Worm (Caenorhabditis elegans): ENCODE results near the gene R07E5.4.

The R07E5.4 gene

DNA sequence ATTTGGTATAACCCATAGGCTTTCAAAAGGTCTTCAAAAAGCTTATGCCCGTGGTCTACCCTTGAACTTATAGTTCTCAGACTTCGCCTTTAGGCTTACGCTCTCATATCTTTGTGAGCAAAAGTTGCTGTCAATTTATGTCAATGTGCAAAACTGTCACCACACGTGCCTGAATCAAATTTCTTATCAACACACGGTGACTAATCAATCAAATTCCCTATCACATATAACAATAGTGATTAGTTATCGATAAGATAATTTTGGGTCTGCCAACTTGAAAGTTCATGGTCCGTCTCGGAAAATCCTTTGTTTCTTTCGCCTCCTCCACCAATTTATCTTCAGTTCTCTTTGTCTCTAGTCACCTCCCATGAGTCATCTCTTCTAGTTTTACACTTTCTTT lies 37.2 kb upstream of the R07E5.4 start:
- no peak for TF ChIP-seq ceh-90 (tag; optimal IDR thresholded peaks at IDR 0.05)
- no peak for TF ChIP-seq ceh-8 (GFP tag; optimal IDR thresholded peaks at IDR 0.05)
- peak; percentile 27 for TF ChIP-seq elt-2 (tag; optimal IDR thresholded peaks at IDR 0.05)
- TF ChIP-seq tbx-2 (tag; optimal IDR thresholded peaks at IDR 0.05): no peak

DNA sequence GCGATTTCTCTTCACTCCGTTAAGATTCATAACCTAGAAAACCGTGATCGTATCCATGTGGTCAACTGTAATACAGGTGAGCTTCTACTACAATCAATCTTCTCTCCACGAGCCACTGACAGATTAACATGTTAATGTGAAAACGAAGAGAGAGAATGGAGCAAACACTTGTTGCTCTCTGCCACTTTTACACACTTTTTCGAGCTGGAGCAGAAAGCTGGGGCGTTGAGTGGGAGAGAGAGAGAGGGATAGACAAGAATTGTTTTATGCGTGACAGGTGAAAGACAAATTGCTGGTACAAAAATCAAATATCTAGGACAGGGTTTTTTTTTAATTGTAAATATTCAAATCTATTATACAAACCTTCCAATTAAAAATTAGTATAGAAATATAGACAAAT lies 36.3 kb upstream of the R07E5.4 start:
- TF ChIP-seq unc-130 (tag; optimal IDR thresholded peaks at IDR 0.05) (peak; percentile 34), swsn-7 (tag; optimal IDR thresholded peaks at IDR 0.05) (no peak), lsy-2 (tag; optimal IDR thresholded peaks at IDR 0.05) (peak in 1 of 2 experiments; percentile 4), mdl-1 (tag; optimal IDR thresholded peaks at IDR 0.05) (peak in 1 of 2 experiments; percentile 7), ceh-88 (GFP tag; IDR thresholded peaks at IDR 0.05) (no peak), snu-23 (GFP tag; optimal IDR thresholded peaks at IDR 0.05) (no peak), ama-1 (optimal IDR thresholded peaks at IDR 0.05) (no peak), nhr-71 (tag; optimal IDR thresholded peaks at IDR 0.05) (peak; percentile 49), rnt-1 (tag; optimal IDR thresholded peaks at IDR 0.05) (peak; percentile 64)

DNA sequence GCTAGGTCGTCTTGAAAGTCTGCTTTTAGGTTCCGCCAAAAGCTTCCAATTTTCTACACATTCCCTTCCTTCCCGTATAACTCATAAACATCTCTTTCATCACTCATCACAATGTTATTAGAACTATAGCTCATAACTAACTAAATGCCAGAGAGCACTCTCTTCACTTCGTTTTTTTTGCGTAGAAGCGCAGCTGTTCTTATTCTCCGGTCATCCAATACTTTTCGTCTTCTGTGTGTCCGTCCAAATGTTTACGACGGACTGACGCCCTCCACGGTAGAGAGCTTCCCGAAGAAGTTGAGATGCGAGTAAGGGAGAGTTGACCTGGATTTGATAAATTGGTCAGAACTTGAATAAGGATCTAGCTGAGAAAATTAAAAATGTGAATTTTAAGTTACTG lies 35.4 kb upstream of the R07E5.4 start:
- TF ChIP-seq rnt-1 (tag; optimal IDR thresholded peaks at IDR 0.05) (peak; percentile 40), fos-1 (tag; optimal IDR thresholded peaks at IDR 0.05) (no peak), lin-14 (GFP tag; optimal IDR thresholded peaks at IDR 0.05) (peak; percentile 19), egl-13 (tag; optimal IDR thresholded peaks at IDR 0.05) (no peak), efl-1 (optimal IDR thresholded peaks at IDR 0.05) (no peak), efl-1 (GFP tag; optimal IDR thresholded peaks at IDR 0.05 in 1 of 2) (peak in 1 of 2 experiments; percentile 44)

DNA sequence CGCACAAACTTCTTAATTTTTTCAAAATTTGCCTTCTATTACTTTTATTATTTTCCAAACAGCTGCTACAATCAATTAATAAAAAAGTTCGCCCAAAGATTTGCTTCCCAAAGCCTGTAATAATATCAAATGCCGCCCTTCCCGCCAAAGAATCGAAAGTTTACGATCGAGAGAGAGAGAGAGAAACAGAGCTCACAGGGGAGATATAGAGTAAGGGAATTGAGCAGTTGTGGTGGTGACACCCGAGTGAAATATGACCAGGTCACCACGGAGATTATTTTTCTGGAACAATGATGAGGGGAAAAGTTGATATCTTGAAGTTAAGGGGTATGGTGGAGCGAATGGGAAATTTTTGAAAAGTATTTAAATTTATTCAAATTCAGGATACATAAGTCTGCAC lies 34.7 kb upstream of the R07E5.4 start:
- TF ChIP-seq elt-3 (tag; optimal IDR thresholded peaks at IDR 0.05) (no peak), mab-9 (GFP tag; IDR thresholded peaks at IDR 0.05) (no peak), mep-1 (tag; optimal IDR thresholded peaks at IDR 0.05) (no peak), Y116A8C.19 (tag; optimal IDR thresholded peaks at IDR 0.05; ENCODE audit: borderline replicate concordance) (no peak), alr-1 (tag; optimal IDR thresholded peaks at IDR 0.05; ENCODE audit: borderline replicate concordance) (no peak), ztf-11 (tag; optimal IDR thresholded peaks at IDR 0.05) (no peak), nhr-11 (tag; optimal IDR thresholded peaks at IDR 0.05) (no peak), ces-1 (GFP tag; optimal IDR thresholded peaks at IDR 0.05) (no peak), nhr-71 (tag; optimal IDR thresholded peaks at IDR 0.05) (no peak), tbx-2 (tag; optimal IDR thresholded peaks at IDR 0.05) (no peak), nhr-76 (tag; optimal IDR thresholded peaks at IDR 0.05) (no peak), nhr-28 (tag; optimal IDR thresholded peaks at IDR 0.05) (no peak), fkh-10 (GFP tag; optimal IDR thresholded peaks at IDR 0.05) (no peak), F16B12.6 (tag; optimal IDR thresholded peaks at IDR 0.05) (no peak), ceh-82 (tag; optimal IDR thresholded peaks at IDR 0.05) (no peak), C34B4.2 (tag; optimal IDR thresholded peaks at IDR 0.05) (no peak), nhr-12 (tag; optimal IDR thresholded peaks at IDR 0.05) (no peak), efl-1 (optimal IDR thresholded peaks at IDR 0.05) (no peak), efl-1 (GFP tag; optimal IDR thresholded peaks at IDR 0.05 in 1 of 2) (no peak), tlp-1 (tag; optimal IDR thresholded peaks at IDR 0.05) (no peak)

DNA sequence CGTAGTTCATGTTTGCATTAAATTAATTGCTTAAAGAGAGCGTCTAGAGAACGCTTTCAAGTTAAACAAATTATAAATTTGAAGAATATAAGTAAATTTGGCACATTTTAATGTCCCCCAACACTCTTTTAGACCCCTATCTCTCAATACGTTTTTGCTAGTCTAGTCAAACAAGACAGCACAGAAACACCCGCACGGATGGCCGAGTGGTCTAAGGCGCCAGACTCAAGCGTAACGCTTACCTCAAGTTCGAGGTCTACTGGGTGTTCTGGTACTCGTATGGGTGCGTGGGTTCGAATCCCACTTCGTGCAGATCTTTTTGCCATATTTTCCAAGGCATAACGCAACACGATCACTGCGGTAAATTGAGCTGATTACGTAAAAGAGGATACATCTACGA lies 32.3 kb upstream of the R07E5.4 start:
- TF ChIP-seq zag-1 (tag; optimal IDR thresholded peaks at IDR 0.05) (no peak), snpc-4 (tag; optimal IDR thresholded peaks at IDR 0.05) (no peak), pqm-1 (tag; optimal IDR thresholded peaks at IDR 0.05) (no peak), jun-1 (tag; optimal IDR thresholded peaks at IDR 0.05) (no peak), nhr-85 (tag) (peak; percentile 71), egl-13 (tag; optimal IDR thresholded peaks at IDR 0.05) (no peak), xbp-1 (tag; optimal IDR thresholded peaks at IDR 0.05) (peak; percentile 3), ceh-90 (tag; optimal IDR thresholded peaks at IDR 0.05) (no peak), lin-35 (GFP tag; optimal IDR thresholded peaks at IDR 0.05) (peak in 1 of 2 experiments; percentile 55), snu-23 (GFP tag; optimal IDR thresholded peaks at IDR 0.05) (peak; percentile 49), nhr-71 (tag; optimal IDR thresholded peaks at IDR 0.05) (peak; percentile 32), zip-4 (GFP tag; optimal IDR thresholded peaks at IDR 0.05) (no peak), rnt-1 (tag; optimal IDR thresholded peaks at IDR 0.05) (peak; percentile 48), nhr-19 (GFP tag; conservative IDR thresholded peaks at IDR 0.05) (peak; percentile 28), nhr-84 (tag; optimal IDR thresholded peaks at IDR 0.05) (no peak), efl-1 (optimal IDR thresholded peaks at IDR 0.05) (peak in 1 of 2 experiments; percentile 17), efl-1 (GFP tag; optimal IDR thresholded peaks at IDR 0.05 in 1 of 2) (peak in 1 of 2 experiments; percentile 55), tlp-1 (tag; optimal IDR thresholded peaks at IDR 0.05) (no peak), nhr-47 (tag; optimal IDR thresholded peaks at IDR 0.05) (peak; percentile 36), nhr-76 (tag; optimal IDR thresholded peaks at IDR 0.05) (no peak), nhr-90 (tag; optimal IDR thresholded peaks at IDR 0.05; ENCODE audit: poor library complexity) (peak; percentile 47)

All from whole organism, L1 larva.